Worm (Caenorhabditis elegans) whole organism, late embryonic: ENCODE data around the gene let-716.

Experiments used
- ceh-34 ChIP-seq: sonication (generic microtip); optimal IDR thresholded peaks from 2 replicates; lab custom pipeline; 2016; ENCODE audit warnings: mild to moderate bottlenecking, missing genetic modification characterization, missing compliant biosample characterization
- nhr-11 ChIP-seq: fragments of 150-350 bp; optimal IDR thresholded peaks from 2 replicates; lab custom pipeline; 2014; ENCODE audit warnings: missing biosample characterization, missing genetic modification characterization
- pag-3 ChIP-seq: sonication (generic microtip); optimal IDR thresholded peaks from 2 replicates; lab custom pipeline; 2016; ENCODE audit warnings: missing compliant biosample characterization, missing genetic modification characterization, borderline replicate concordance
- pax-1 ChIP-seq: fragments of 150-350 bp; optimal IDR thresholded peaks from 2 replicates; lab custom pipeline; 2014; ENCODE audit warnings: missing biosample characterization, missing genetic modification characterization
- tbx-2 ChIP-seq: sonication (generic microtip); optimal IDR thresholded peaks from 2 replicates; lab custom pipeline; 2016; ENCODE audit warnings: missing genetic modification characterization, missing compliant biosample characterization

ce11 chrIII:6402810-6403209, 19.5 kb downstream of the let-716 start:
- TF ChIP-seq tbx-2 (no peak), nhr-11 (tag; lab: Kevin White, UChicago) (no peak), pax-1 (tag; lab: Kevin White, UChicago) (no peak), pag-3 (tag; lab: Kevin White, UChicago) (no peak), ceh-34 (tag; lab: Kevin White, UChicago) (no peak)
